Worm (Caenorhabditis elegans): ENCODE measurements around the gene lgc-23.

- TF ChIP-seq fkh-10 (GFP tag; optimal IDR thresholded peaks at IDR 0.05) (no peak), egl-27 (tag; optimal IDR thresholded peaks at IDR 0.05) (no peak), mep-1 (tag; optimal IDR thresholded peaks at IDR 0.05) (no peak)
These were observed 43.7 kb downstream of the lgc-23 start, which contains the start of the genes W03G11.2 and lgc-13 for ce11 chrX:12108517-12109216.

Measured in whole organism, L1 larva.